Fruit fly (Drosophila melanogaster): ENCODE data around the gene Sol1.

Sol1 gene

DNA sequence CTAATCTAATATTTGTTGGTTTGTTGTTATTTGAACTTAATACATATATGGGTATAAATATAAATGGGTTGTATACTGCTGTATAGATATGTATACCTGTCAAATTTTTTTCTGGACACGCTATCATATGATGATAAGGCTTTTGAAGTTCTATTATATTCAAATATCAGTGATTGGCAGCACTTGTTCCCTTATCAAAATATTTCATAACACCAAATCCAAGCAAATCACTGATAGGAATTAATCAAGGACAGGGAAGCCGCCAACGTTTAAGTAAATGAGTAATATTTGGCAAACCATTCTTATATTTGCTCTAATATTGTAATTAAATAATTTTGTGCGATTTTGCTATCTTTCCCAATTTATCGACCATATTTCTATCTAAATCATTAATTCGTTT lies 6.8 kb upstream of the Sol1 start:
- TF ChIP-seq CG8478 (optimal IDR thresholded peaks at IDR 0.05) (no peak), EcR (GFP tag; optimal IDR thresholded peaks at IDR 0.05) (no peak), usp (GFP tag; optimal IDR thresholded peaks at IDR 0.05) (no peak), psq (optimal IDR thresholded peaks at IDR 0.05) (no peak), Dll (optimal IDR thresholded peaks at IDR 0.05) (no peak), pan (optimal IDR thresholded peaks at IDR 0.05) (no peak)

DNA sequence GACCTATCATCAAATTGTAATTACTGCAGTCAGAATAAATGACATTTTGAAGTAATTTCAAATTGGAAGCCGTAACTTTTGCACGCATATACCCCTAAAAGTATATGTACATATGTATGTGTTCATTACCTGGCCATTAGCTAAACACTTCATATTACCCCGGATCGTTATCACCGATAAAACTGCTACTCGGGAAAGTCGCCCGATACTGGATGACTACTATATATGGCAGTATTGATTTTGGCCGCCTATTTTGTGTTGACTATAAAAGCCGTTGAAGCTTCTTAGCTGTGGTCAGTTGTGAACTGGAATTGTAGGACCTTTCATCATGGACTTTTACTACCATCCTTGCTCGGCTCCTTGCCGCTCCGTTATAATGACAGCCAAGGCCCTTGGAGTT lies 6.3 kb upstream of the Sol1 start, which contains the start of gene GstD8:
TSS of gene GstD8 (plus strand) at position 301 of the 400 bp plus-strand sequence.
- no peak for TF ChIP-seq CG8478 (optimal IDR thresholded peaks at IDR 0.05)
- TF ChIP-seq Dll (optimal IDR thresholded peaks at IDR 0.05) = no peak
- TF ChIP-seq psq (optimal IDR thresholded peaks at IDR 0.05) = no peak
- no peak for TF ChIP-seq EcR (GFP tag; optimal IDR thresholded peaks at IDR 0.05)
- no peak for TF ChIP-seq usp (GFP tag; optimal IDR thresholded peaks at IDR 0.05)
- TF ChIP-seq pan (optimal IDR thresholded peaks at IDR 0.05) = no peak

- TF ChIP-seq Dll (optimal IDR thresholded peaks at IDR 0.05) (no peak), EcR (GFP tag; optimal IDR thresholded peaks at IDR 0.05) (peak in 1 of 2 experiments; percentile 95), pan (optimal IDR thresholded peaks at IDR 0.05) (no peak)
Measured at dm6 chr3R:12381130-12381700, 4.8 kb upstream of the Sol1 start.

dm6 chr3R:12382563-12382962 lies 3.5 kb upstream of the Sol1 start, which contains the start of gene CG10035:
Gene CG10035 (minus strand): TSS chr3R:12382691.
- TF ChIP-seq CG8478 (optimal IDR thresholded peaks at IDR 0.05) = no peak
- no peak for TF ChIP-seq pan (optimal IDR thresholded peaks at IDR 0.05)
- no peak for TF ChIP-seq usp (GFP tag; optimal IDR thresholded peaks at IDR 0.05)

DNA sequence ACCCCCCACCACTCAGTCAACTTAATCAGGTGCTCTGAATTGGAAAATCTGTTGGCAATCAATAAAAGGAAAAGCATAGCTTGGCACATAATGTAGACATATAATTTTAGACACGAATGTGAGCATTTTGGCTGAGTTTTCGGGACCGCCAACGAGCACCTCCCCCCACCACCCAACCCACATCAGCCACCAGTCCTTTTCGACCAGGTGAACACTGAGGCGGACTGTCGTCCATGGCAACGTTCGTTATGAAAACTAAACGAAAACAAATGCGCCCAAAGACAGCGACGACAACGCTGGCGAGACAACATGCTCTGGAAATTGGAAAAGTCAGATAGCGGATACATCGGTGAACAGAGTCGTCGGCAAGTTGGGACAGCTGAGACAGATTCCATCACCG lies 3.0 kb upstream of the Sol1 start, which contains the start of gene GstD11:
TSS of gene GstD11 (plus strand) at position 301 of the 400 bp plus-strand sequence.
- TF ChIP-seq CG8478 (optimal IDR thresholded peaks at IDR 0.05) = no peak
- TF ChIP-seq pan (optimal IDR thresholded peaks at IDR 0.05) = no peak
- no peak for TF ChIP-seq psq (optimal IDR thresholded peaks at IDR 0.05)
- no peak for TF ChIP-seq Dll (optimal IDR thresholded peaks at IDR 0.05)
- no peak for TF ChIP-seq EcR (GFP tag; optimal IDR thresholded peaks at IDR 0.05)
- TF ChIP-seq usp (GFP tag; optimal IDR thresholded peaks at IDR 0.05) = no peak

DNA sequence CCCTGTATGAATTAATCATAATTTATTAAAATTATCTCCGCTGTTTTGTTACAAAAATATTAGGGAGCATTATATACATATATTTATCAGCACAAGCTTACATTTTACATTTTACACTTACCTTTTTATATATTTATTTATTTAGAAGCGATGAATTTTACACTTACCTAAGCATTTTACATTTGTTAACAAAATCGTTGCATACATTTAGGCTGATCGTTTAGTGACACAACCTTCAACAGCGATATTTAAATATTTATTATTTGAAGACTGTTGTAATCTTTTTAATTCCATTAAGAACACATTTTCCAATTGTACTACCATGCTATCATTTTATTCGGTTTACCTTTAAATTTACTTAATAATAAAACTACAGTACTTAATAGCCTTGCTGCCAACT lies 2.3 kb upstream of the Sol1 start:
- TF ChIP-seq CG8478 (optimal IDR thresholded peaks at IDR 0.05) (no peak), usp (GFP tag; optimal IDR thresholded peaks at IDR 0.05) (no peak), EcR (GFP tag; optimal IDR thresholded peaks at IDR 0.05) (no peak), pan (optimal IDR thresholded peaks at IDR 0.05) (no peak), Dll (optimal IDR thresholded peaks at IDR 0.05) (no peak), psq (optimal IDR thresholded peaks at IDR 0.05) (no peak)

- TF ChIP-seq CG8478 (optimal IDR thresholded peaks at IDR 0.05) (no peak), EcR (GFP tag; optimal IDR thresholded peaks at IDR 0.05) (no peak), psq (optimal IDR thresholded peaks at IDR 0.05) (no peak), pan (optimal IDR thresholded peaks at IDR 0.05) (no peak), Dll (optimal IDR thresholded peaks at IDR 0.05) (no peak), usp (GFP tag; optimal IDR thresholded peaks at IDR 0.05) (no peak)
Measured at dm6 chr3R:12384274-12384673, 1.8 kb upstream of the Sol1 start.

- no peak for TF ChIP-seq EcR (GFP tag; optimal IDR thresholded peaks at IDR 0.05)
- TF ChIP-seq psq (optimal IDR thresholded peaks at IDR 0.05) = no peak
- no peak for TF ChIP-seq Dll (optimal IDR thresholded peaks at IDR 0.05)
- no peak for TF ChIP-seq CG8478 (optimal IDR thresholded peaks at IDR 0.05)
- TF ChIP-seq usp (GFP tag; optimal IDR thresholded peaks at IDR 0.05) = no peak
- TF ChIP-seq pan (optimal IDR thresholded peaks at IDR 0.05) = no peak
Measured at dm6 chr3R:12386965-12387364, 916 bp downstream of the Sol1 start, which contains the start of gene CG33098. Gene CG33098 (plus strand): TSS chr3R:12387188.

DNA sequence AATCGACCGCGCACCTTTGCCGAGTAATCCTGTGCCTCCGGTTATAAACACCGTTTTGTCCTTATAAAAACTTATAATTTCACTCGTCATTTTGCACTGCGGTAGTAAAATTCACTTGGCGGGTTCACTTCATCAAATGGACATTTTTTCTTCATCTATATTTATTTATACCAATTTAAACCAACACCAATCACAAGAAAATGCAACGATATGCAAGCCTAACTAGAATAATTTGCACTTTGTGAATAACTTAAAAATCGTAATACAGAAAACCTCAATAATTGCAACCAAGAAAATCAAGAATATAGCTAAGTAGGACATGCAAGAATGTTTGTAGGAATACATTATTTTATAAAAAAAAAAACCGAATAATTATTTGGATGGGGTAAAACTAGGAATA lies 9.8 kb downstream of the Sol1 start, which contains the start of the genes CG10096 and CG10097:
TSS of gene CG10096 (minus strand) at position 101 of the 400 bp plus-strand sequence.
TSS of gene CG10097 (minus strand) at position 101 of the 400 bp plus-strand sequence.
- no peak for TF ChIP-seq Dll (optimal IDR thresholded peaks at IDR 0.05)
- TF ChIP-seq CG8478 (optimal IDR thresholded peaks at IDR 0.05) = no peak
- no peak for TF ChIP-seq psq (optimal IDR thresholded peaks at IDR 0.05)
- no peak for TF ChIP-seq EcR (GFP tag; optimal IDR thresholded peaks at IDR 0.05)
- no peak for TF ChIP-seq usp (GFP tag; optimal IDR thresholded peaks at IDR 0.05)
- TF ChIP-seq pan (optimal IDR thresholded peaks at IDR 0.05) = no peak

- TF ChIP-seq EcR (GFP tag; optimal IDR thresholded peaks at IDR 0.05) (no peak), psq (optimal IDR thresholded peaks at IDR 0.05) (no peak)
Measured at dm6 chr3R:12398054-12398453, 12.0 kb downstream of the Sol1 start.

- TF ChIP-seq CG8478 (optimal IDR thresholded peaks at IDR 0.05) (no peak), psq (optimal IDR thresholded peaks at IDR 0.05) (no peak), usp (GFP tag; optimal IDR thresholded peaks at IDR 0.05) (no peak), EcR (GFP tag; optimal IDR thresholded peaks at IDR 0.05) (no peak), pan (optimal IDR thresholded peaks at IDR 0.05) (no peak), Dll (optimal IDR thresholded peaks at IDR 0.05) (no peak)
Measured at dm6 chr3R:12398620-12399247, 12.7 kb downstream of the Sol1 start, which contains the start of gene Cyp9f3. Gene Cyp9f3 (minus strand): TSS chr3R:12398929.

DNA sequence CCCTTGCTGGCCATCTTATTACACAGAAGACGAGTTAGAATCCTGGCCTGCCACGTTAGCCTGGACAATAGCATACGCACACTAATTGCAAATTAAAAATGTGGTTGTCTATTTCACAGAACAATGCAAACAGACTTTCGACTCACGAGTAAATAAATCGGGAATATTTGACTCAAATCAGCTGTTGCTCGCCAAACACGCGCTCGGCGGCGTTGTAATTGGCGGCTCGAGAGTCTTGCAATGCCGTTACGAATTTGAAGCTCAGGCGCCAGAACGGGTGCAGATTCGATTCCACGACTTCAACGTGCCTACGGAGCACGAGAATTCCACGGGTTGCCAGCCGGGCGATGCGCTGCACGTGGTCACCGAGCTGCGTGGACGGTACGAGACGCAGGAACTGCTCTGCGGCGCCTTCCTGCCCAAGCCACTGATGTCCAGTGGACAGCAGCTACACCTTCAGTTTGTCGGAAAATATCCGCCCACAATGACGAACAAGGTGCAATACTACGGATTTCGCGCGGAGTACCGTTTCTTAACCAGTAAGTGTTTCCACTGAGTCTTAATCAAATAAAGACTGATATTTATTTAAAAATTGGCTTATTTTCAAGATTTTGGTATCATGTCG lies 15.7 kb downstream of the Sol1 start, which contains the start of gene DNAlig3:
TSS of gene DNAlig3 (minus strand) at position 168 of the 625 bp plus-strand sequence.
- TF ChIP-seq CG8478 (optimal IDR thresholded peaks at IDR 0.05) (no peak), Dll (optimal IDR thresholded peaks at IDR 0.05) (no peak), EcR (GFP tag; optimal IDR thresholded peaks at IDR 0.05) (no peak), usp (GFP tag; optimal IDR thresholded peaks at IDR 0.05) (no peak), pan (optimal IDR thresholded peaks at IDR 0.05) (no peak), psq (optimal IDR thresholded peaks at IDR 0.05) (no peak)
